Worm (Caenorhabditis elegans) whole organism, young adult: ENCODE data around the gene oac-24.
"Not testable (repeated sequence)": the region's sequence is repeated elsewhere in the genome, so short reads cannot be mapped to it uniquely, and the experiment has no call there.

Experiments used
- B0019.2 ChIP-seq: fragments of 200-800 bp; sonication (Bioruptor generic); conservative IDR thresholded peaks from 2 replicates; pipeline ENCODE4 v1.3.6; 2022; ENCODE audit warnings: missing genetic modification reagents, missing genetic modification characterization, missing compliant biosample characterization
- B0336.3 ChIP-seq: fragments of 200-800 bp; sonication (Bioruptor generic); IDR thresholded peaks from 2 replicates; pipeline ENCODE4 v1.3.6; 2022; ENCODE audit warnings: missing genetic modification characterization, missing compliant biosample characterization
- C17E4.6 ChIP-seq: fragments of 200-800 bp; sonication (Bioruptor generic); IDR thresholded peaks from 2 replicates; pipeline ENCODE4 v1.3.6; 2022; ENCODE audit warnings: missing genetic modification reagents, missing genetic modification characterization, missing compliant biosample characterization
- F10E7.11 ChIP-seq: sonication (generic microtip); optimal IDR thresholded peaks from 2 replicates; lab custom pipeline; 2017; ENCODE audit warnings: mild to moderate bottlenecking, missing genetic modification characterization, moderate library complexity, missing compliant biosample characterization
- F33H1.4 ChIP-seq: fragments of 200-800 bp; sonication (Bioruptor generic); IDR thresholded peaks from 2 replicates; pipeline ENCODE4 v1.3.6; 2022; ENCODE audit warnings: missing genetic modification reagents, missing genetic modification characterization, missing compliant biosample characterization
- F37B4.10 ChIP-seq: fragments of 200-800 bp; sonication (Bioruptor generic); IDR thresholded peaks from 2 replicates; pipeline ENCODE4 v1.3.6; 2022; ENCODE audit warnings: missing genetic modification characterization, missing compliant biosample characterization
- F52B5.7 ChIP-seq: sonication (generic microtip); optimal IDR thresholded peaks from 2 replicates; lab custom pipeline; 2016; ENCODE audit warnings: mild to moderate bottlenecking, missing genetic modification characterization, missing compliant biosample characterization
- K11D2.4 ChIP-seq: fragments of 200-800 bp; sonication (Bioruptor generic); IDR thresholded peaks from 2 replicates; pipeline ENCODE4 v1.3.6; 2022; ENCODE audit warnings: missing genetic modification reagents, missing genetic modification characterization, missing compliant biosample characterization
- K12H6.12 ChIP-seq: fragments of 200-800 bp; sonication (Bioruptor generic); optimal IDR thresholded peaks from 2 replicates; lab custom pipeline; 2018; ENCODE audit warnings: mild to moderate bottlenecking, missing genetic modification characterization, missing compliant biosample characterization
- Y53F4B.3 ChIP-seq: fragments of 200-800 bp; sonication (Bioruptor generic); IDR thresholded peaks from 2 replicates; pipeline ENCODE4 v1.3.6; 2022; ENCODE audit warnings: missing genetic modification reagents, missing genetic modification characterization, missing compliant biosample characterization
- Y56A3A.18 ChIP-seq: fragments of 200-800 bp; sonication (Bioruptor generic); IDR thresholded peaks from 2 replicates; pipeline ENCODE4 v1.3.6; 2022; ENCODE audit warnings: missing genetic modification reagents, missing genetic modification characterization, missing compliant biosample characterization
- aptf-3 ChIP-seq: fragments of 200-800 bp; sonication (Bioruptor generic); IDR thresholded peaks from 2 replicates; pipeline ENCODE4 v1.3.6; 2022; ENCODE audit warnings: missing genetic modification characterization, missing compliant biosample characterization
- cebp-2 ChIP-seq: fragments of 200-800 bp; sonication (Bioruptor generic); IDR thresholded peaks from 2 replicates; pipeline ENCODE4 v1.3.6; 2022; ENCODE audit warnings: missing genetic modification characterization, missing compliant biosample characterization
- chd-7 ChIP-seq: sonication (generic microtip); optimal IDR thresholded peaks from 2 replicates; lab custom pipeline; 2016; ENCODE audit warnings: mild to moderate bottlenecking, missing genetic modification characterization, moderate library complexity, missing compliant biosample characterization
- dpl-1 ChIP-seq: fragments of 150-350 bp; optimal IDR thresholded peaks from 2 replicates; lab custom pipeline; 2014; ENCODE audit warnings: missing biosample characterization, missing genetic modification reagents, missing genetic modification characterization
- egrh-3 ChIP-seq: fragments of 200-800 bp; sonication (Bioruptor generic); IDR thresholded peaks from 2 replicates; pipeline ENCODE4 v1.3.6; 2022; ENCODE audit warnings: missing genetic modification reagents, missing genetic modification characterization, missing compliant biosample characterization
- ets-4 ChIP-seq: fragments of 200-800 bp; sonication (Bioruptor generic); optimal IDR thresholded peaks from 2 replicates; lab custom pipeline; 2018; ENCODE audit warnings: mild to moderate bottlenecking, missing genetic modification characterization, missing compliant biosample characterization
- him-1 ChIP-seq: sonication (generic microtip); optimal IDR thresholded peaks from 2 replicates; lab custom pipeline; 2016; ENCODE audit warnings: missing genotype, missing genetic modification reagents, missing genetic modification characterization, missing compliant biosample characterization
- hlh-12 ChIP-seq: sonication (generic microtip); optimal IDR thresholded peaks from 2 replicates; lab custom pipeline; 2016; ENCODE audit warnings: missing genetic modification characterization, missing compliant biosample characterization
- hlh-26 ChIP-seq: fragments of 200-800 bp; sonication (Bioruptor generic); conservative IDR thresholded peaks from 2 replicates; pipeline ENCODE4 v1.3.6; 2022; ENCODE audit warnings: missing genetic modification reagents, missing genetic modification characterization, missing compliant biosample characterization
- hsf-1 ChIP-seq: fragments of 200-800 bp; sonication (Bioruptor generic); IDR thresholded peaks from 2 replicates; pipeline ENCODE4 v1.3.6; 2022; ENCODE audit warnings: missing genetic modification reagents, missing genetic modification characterization, missing compliant biosample characterization
- lag-1 ChIP-seq: fragments of 200-800 bp; sonication (Bioruptor generic); IDR thresholded peaks from 2 replicates; pipeline ENCODE4 v1.3.6; 2022; ENCODE audit warnings: missing genetic modification reagents, missing genetic modification characterization, missing compliant biosample characterization
- lin-54 ChIP-seq: fragments of 200-800 bp; sonication (Bioruptor generic); optimal IDR thresholded peaks from 2 replicates; lab custom pipeline; 2018; ENCODE audit warnings: mild to moderate bottlenecking, missing genetic modification characterization, missing compliant biosample characterization
- lsy-27 ChIP-seq: sonication (generic microtip); optimal IDR thresholded peaks from 2 replicates; lab custom pipeline; 2017; ENCODE audit warnings: missing genetic modification characterization, mild to moderate bottlenecking, missing compliant biosample characterization, antibody characterized with exemption, missing genotype, borderline replicate concordance; ENCODE audit not compliant: insufficient read depth
- madf-3 ChIP-seq: fragments of 200-800 bp; sonication (Bioruptor generic); IDR thresholded peaks from 2 replicates; pipeline ENCODE4 v1.3.6; 2022; ENCODE audit warnings: missing genetic modification reagents, missing genetic modification characterization, missing compliant biosample characterization
- madf-8 ChIP-seq: fragments of 200-800 bp; sonication (Bioruptor generic); conservative IDR thresholded peaks from 2 replicates; pipeline ENCODE4 v1.3.6; 2022; ENCODE audit warnings: missing genetic modification reagents, missing genetic modification characterization, missing compliant biosample characterization
- mcd-1 ChIP-seq: fragments of 200-800 bp; sonication (Bioruptor generic); IDR thresholded peaks from 2 replicates; pipeline ENCODE4 v1.3.6; 2022; ENCODE audit warnings: missing genetic modification reagents, missing genetic modification characterization, missing compliant biosample characterization
- mes-4 ChIP-seq: sonication (generic microtip); optimal IDR thresholded peaks from 2 replicates; lab custom pipeline; 2016; ENCODE audit warnings: missing genotype, missing genetic modification characterization, missing compliant biosample characterization
- mxl-1 ChIP-seq: sonication (generic microtip); optimal IDR thresholded peaks from 2 replicates; lab custom pipeline; 2016; ENCODE audit warnings: missing genetic modification characterization, missing compliant biosample characterization
- nhr-120 ChIP-seq: fragments of 200-800 bp; sonication (Bioruptor generic); IDR thresholded peaks from 2 replicates; pipeline ENCODE4 v1.3.6; 2022; ENCODE audit warnings: missing genetic modification characterization, missing compliant biosample characterization
- nhr-80 ChIP-seq: sonication (generic microtip); optimal IDR thresholded peaks from 2 replicates; lab custom pipeline; 2016; ENCODE audit warnings: missing genetic modification characterization, missing compliant biosample characterization
- sdz-38 ChIP-seq: sonication (generic microtip); optimal IDR thresholded peaks from 2 replicates; lab custom pipeline; 2016; ENCODE audit warnings: missing genotype, missing genetic modification characterization, missing compliant biosample characterization
- snpc-1.1 ChIP-seq: sonication (generic microtip); optimal IDR thresholded peaks from 2 replicates; lab custom pipeline; 2017; ENCODE audit warnings: missing genetic modification characterization, mild to moderate bottlenecking, missing compliant biosample characterization, antibody characterized with exemption, moderate library complexity, missing genotype, missing genetic modification reagents; ENCODE audit not compliant: insufficient read depth
- snpc-1.3 ChIP-seq: sonication (generic microtip); optimal IDR thresholded peaks from 2 replicates; lab custom pipeline; 2017; ENCODE audit warnings: missing genetic modification characterization, mild to moderate bottlenecking, missing compliant biosample characterization, antibody characterized with exemption, moderate library complexity, missing genotype, missing genetic modification reagents; ENCODE audit not compliant: insufficient read depth
- snpc-4 ChIP-seq, 5 experiments: fragments of 150-350 bp in 1 of 5; sonication (generic microtip) in 4 of 5; optimal IDR thresholded peaks; 2 replicates each; lab custom pipeline; 2014 to 2018; ENCODE audit warnings: missing genetic modification characterization in 5 of 5, missing biosample characterization in 3 of 5, antibody characterized with exemption in 2 of 5, mild to moderate bottlenecking in 2 of 5, missing compliant biosample characterization in 2 of 5, missing genotype in 2 of 5, moderate library complexity in 2 of 5, missing genetic modification reagents in 1 of 5
- tlf-1 ChIP-seq: fragments of 200-800 bp; sonication (Bioruptor generic); optimal IDR thresholded peaks from 2 replicates; lab custom pipeline; 2018; ENCODE audit warnings: mild to moderate bottlenecking, missing genetic modification characterization, missing compliant biosample characterization
- ztf-6 ChIP-seq: fragments of 200-800 bp; sonication (Bioruptor generic); IDR thresholded peaks from 2 replicates; pipeline ENCODE4 v1.3.6; 2022; ENCODE audit warnings: missing genetic modification reagents, missing genetic modification characterization, missing compliant biosample characterization

Gene oac-24

ce11 chrV:4758540-4758939, 48.0 kb downstream of the oac-24 start (continued):
- no peak for TF ChIP-seq F10E7.11 (tag; lab: Kevin White, UChicago)
- no peak for TF ChIP-seq nhr-120 (GFP tag; lab: Robert Waterston, UW)
- TF ChIP-seq F33H1.4 (GFP tag; lab: Robert Waterston, UW): 0 out of 2 replicates have a peak, but pooled peaks have one; percentile 21
- no peak for TF ChIP-seq Y53F4B.3 (GFP tag; lab: Robert Waterston, UW)
- no peak for TF ChIP-seq snpc-4 (GFP tag; optimal IDR thresholded peaks at IDR 0.05; lab: Kevin White, UChicago)
- no peak for TF ChIP-seq snpc-4 (tag; optimal IDR thresholded peaks at IDR 0.05; lab: Kevin White, UChicago)
- TF ChIP-seq him-1 (tag; lab: Kevin White, UChicago): peak; percentile 21
- no peak for TF ChIP-seq chd-7 (tag; lab: Kevin White, UChicago)
- no peak for TF ChIP-seq ztf-6 (GFP tag; lab: Robert Waterston, UW)
- TF ChIP-seq K11D2.4 (GFP tag; lab: Robert Waterston, UW): no peak
- TF ChIP-seq B0019.2: no peak
- no peak for TF ChIP-seq F52B5.7 (tag; lab: Kevin White, UChicago)
- no peak for TF ChIP-seq aptf-3 (GFP tag; lab: Robert Waterston, UW)
- TF ChIP-seq B0336.3 (GFP tag; lab: Robert Waterston, UW): no peak; the same call in 1 of the 2 replicates
- TF ChIP-seq cebp-2: no peak
- no peak for TF ChIP-seq sdz-38
- TF ChIP-seq lag-1 (GFP tag; lab: Robert Waterston, UW): no peak
- TF ChIP-seq mxl-1: no peak
- no peak for TF ChIP-seq hlh-26 (GFP tag; lab: Robert Waterston, UW)
- no peak for TF ChIP-seq tlf-1 (GFP tag; lab: Kevin White, UChicago)
- TF ChIP-seq egrh-3 (GFP tag; lab: Robert Waterston, UW): no peak
- peak; percentile 74 for TF ChIP-seq hsf-1 (GFP tag; lab: Robert Waterston, UW)
- no peak for TF ChIP-seq ets-4
- TF ChIP-seq mcd-1: no peak
- TF ChIP-seq Y56A3A.18: no peak
- no peak for TF ChIP-seq F37B4.10 (GFP tag; lab: Robert Waterston, UW)
- no peak for TF ChIP-seq snpc-1.1 (tag; lab: Kevin White, UChicago)
- no peak for TF ChIP-seq C17E4.6 (GFP tag; lab: Robert Waterston, UW)
- no peak for TF ChIP-seq snpc-1.3 (tag; lab: Kevin White, UChicago)
- no peak for TF ChIP-seq dpl-1 (GFP tag; lab: Kevin White, UChicago)
- TF ChIP-seq hlh-12 (tag; lab: Kevin White, UChicago): no peak
- TF ChIP-seq nhr-80 (tag; lab: Kevin White, UChicago): no peak
- TF ChIP-seq lsy-27 (tag; lab: Kevin White, UChicago): no peak
- no peak for TF ChIP-seq lin-54 (GFP tag; lab: Kevin White, UChicago)
- no peak for TF ChIP-seq K12H6.12
- TF ChIP-seq, all 124 proteins: peak for 18

ce11 chrV:4760674-4761073, 50.1 kb downstream of the oac-24 start, which contains the start of gene bgnt-1.4:
TSS of gene bgnt-1.4 (plus strand) at chrV:4760974.
- TF ChIP-seq madf-3 (GFP tag; lab: Robert Waterston, UW); mes-4 (tag; lab: Kevin White, UChicago); madf-8 (GFP tag; lab: Robert Waterston, UW): not testable (repeated sequence)
- TF ChIP-seq, all 124 proteins: peak for 0; not testable (repeated sequence) for 124
